Worm (Caenorhabditis elegans) whole organism, L3 larva: ENCODE data around the gene nhr-110.

Experiments used
- ZK546.5 ChIP-seq: sonication (generic microtip); optimal IDR thresholded peaks from 2 replicates; lab custom pipeline; 2017; ENCODE audit warnings: missing biosample characterization, missing genetic modification characterization
- ama-1 ChIP-seq: fragments of 150-350 bp; optimal IDR thresholded peaks from 2 replicates; lab custom pipeline; 2018
- ceh-16 ChIP-seq: sonication (generic microtip); optimal IDR thresholded peaks from 2 replicates; lab custom pipeline; 2017; ENCODE audit warnings: missing biosample characterization, missing genetic modification characterization
- daf-12 ChIP-seq: fragments of 150-350 bp; optimal IDR thresholded peaks from 2 replicates; lab custom pipeline; 2014; ENCODE audit warnings: missing biosample characterization, missing genetic modification reagents, missing genetic modification characterization
- elt-2 ChIP-seq: sonication (generic microtip); optimal IDR thresholded peaks from 2 replicates; lab custom pipeline; 2016; ENCODE audit warnings: missing genetic modification reagents, mild to moderate bottlenecking, missing genetic modification characterization, missing compliant biosample characterization
- elt-3 ChIP-seq, 3 experiments: fragments of 150-350 bp in 1 of 3; sonication (generic microtip) in 2 of 3; optimal IDR thresholded peaks; 2 replicates in 2 of 3; 4 replicates in 1 of 3; lab custom pipeline; 2014 to 2017; ENCODE audit warnings: missing biosample characterization in 3 of 3, missing genetic modification characterization in 3 of 3
- eor-1 ChIP-seq, 2 experiments: fragments of 150-350 bp; optimal IDR thresholded peaks; 2 replicates each; lab custom pipeline; 2014 to 2018; ENCODE audit warnings: missing biosample characterization in 2 of 2, missing genetic modification characterization in 2 of 2
- fkh-10 ChIP-seq: sonication (generic microtip); optimal IDR thresholded peaks from 2 replicates; lab custom pipeline; 2017; ENCODE audit warnings: missing biosample characterization, missing genetic modification reagents, missing genetic modification characterization
- fkh-2 ChIP-seq: fragments of 150-350 bp; optimal IDR thresholded peaks from 2 replicates; lab custom pipeline; 2014; ENCODE audit warnings: missing biosample characterization, missing genetic modification reagents, missing genetic modification characterization
- jun-1 ChIP-seq: fragments of 150-350 bp; optimal IDR thresholded peaks from 2 replicates; lab custom pipeline; 2014; ENCODE audit warnings: missing biosample characterization, missing genetic modification reagents, missing genetic modification characterization
- lin-15B ChIP-seq: fragments of 150-350 bp; optimal IDR thresholded peaks from 2 replicates; lab custom pipeline; 2014; ENCODE audit warnings: missing biosample characterization, missing genetic modification characterization
- lin-39 ChIP-seq: fragments of 150-350 bp; optimal IDR thresholded peaks from 2 replicates; lab custom pipeline; 2018; ENCODE audit warnings: missing biosample characterization, missing genetic modification reagents, missing genetic modification characterization
- mdl-1 ChIP-seq: fragments of 150-350 bp; optimal IDR thresholded peaks from 2 replicates; lab custom pipeline; 2014; ENCODE audit warnings: missing biosample characterization, missing genetic modification characterization
- nhr-23 ChIP-seq: fragments of 150-350 bp; optimal IDR thresholded peaks from 2 replicates; lab custom pipeline; 2014; ENCODE audit warnings: missing biosample characterization, missing genetic modification reagents, missing genetic modification characterization
- nhr-237 ChIP-seq: fragments of 150-350 bp; optimal IDR thresholded peaks from 2 replicates; lab custom pipeline; 2014; ENCODE audit warnings: missing biosample characterization, missing genetic modification characterization
- nhr-28 ChIP-seq: fragments of 150-350 bp; optimal IDR thresholded peaks from 2 replicates; lab custom pipeline; 2014; ENCODE audit warnings: missing biosample characterization, missing genetic modification characterization
- nhr-43 ChIP-seq: sonication (generic microtip); optimal IDR thresholded peaks from 2 replicates; lab custom pipeline; 2016; ENCODE audit warnings: mild to moderate bottlenecking, missing genetic modification characterization, missing compliant biosample characterization; ENCODE audit not compliant: poor library complexity, severe bottlenecking
- nhr-76 ChIP-seq: fragments of 150-350 bp; sonication (generic microtip); optimal IDR thresholded peaks from 5 replicates; lab custom pipeline; 2014; ENCODE audit warnings: missing biosample characterization, missing genetic modification characterization
- nhr-77 ChIP-seq: fragments of 150-350 bp; optimal IDR thresholded peaks from 2 replicates; lab custom pipeline; 2014; ENCODE audit warnings: missing biosample characterization, missing genetic modification characterization
- pqm-1 ChIP-seq: fragments of 150-350 bp; optimal IDR thresholded peaks from 2 replicates; lab custom pipeline; 2017; ENCODE audit warnings: missing biosample characterization, missing genetic modification characterization, inconsistent platforms
- snpc-4 ChIP-seq: fragments of 150-350 bp; optimal IDR thresholded peaks from 2 replicates; lab custom pipeline; 2014; ENCODE audit warnings: missing biosample characterization, missing genetic modification characterization
- tbx-2 ChIP-seq: sonication (generic microtip); optimal IDR thresholded peaks from 2 replicates; lab custom pipeline; 2016; ENCODE audit warnings: mild to moderate bottlenecking, missing genetic modification characterization, missing compliant biosample characterization
- unc-62 ChIP-seq: fragments of 150-350 bp; sonication (generic microtip); optimal IDR thresholded peaks from 4 replicates; lab custom pipeline; 2014; ENCODE audit warnings: missing biosample characterization, missing genetic modification reagents, missing genetic modification characterization
- ztf-11 ChIP-seq: fragments of 150-350 bp; optimal IDR thresholded peaks from 2 replicates; lab custom pipeline; 2014; ENCODE audit warnings: missing biosample characterization, missing genetic modification characterization
- ztf-4 ChIP-seq: fragments of 150-350 bp; optimal IDR thresholded peaks from 2 replicates; lab custom pipeline; 2014; ENCODE audit warnings: missing biosample characterization, missing genetic modification characterization

nhr-110 gene

DNA sequence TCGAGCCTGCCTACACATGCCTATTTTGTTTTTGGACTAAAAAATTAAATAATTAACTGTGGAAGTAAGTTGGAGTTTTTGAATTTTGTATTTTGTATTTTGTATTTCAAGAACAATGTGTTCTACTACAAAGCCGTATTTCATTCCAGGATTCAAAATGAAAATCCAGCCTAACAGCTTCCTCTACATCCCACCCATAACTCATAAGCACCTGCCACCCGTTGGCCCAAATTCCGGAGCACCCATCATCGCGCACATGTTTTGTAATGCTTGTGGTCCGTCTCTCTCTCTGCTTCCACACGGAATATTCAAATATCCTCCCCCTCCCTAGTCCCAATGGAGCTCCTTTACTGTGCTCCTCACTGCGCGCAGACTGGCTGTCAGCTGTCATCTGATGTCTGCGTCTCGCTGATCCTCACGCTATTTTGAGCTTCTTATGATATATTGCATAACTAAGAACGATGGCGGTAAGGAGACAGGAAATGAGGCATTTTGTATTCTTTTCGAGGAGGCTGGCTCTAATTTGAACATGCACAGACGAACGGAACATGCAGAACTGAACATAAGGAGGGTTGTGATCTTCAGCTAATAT is 48.7 kb downstream of the nhr-110 start:
- TF ChIP-seq mdl-1 (tag; lab: Kevin White, UChicago) = no peak
- TF ChIP-seq nhr-77 (tag; lab: Kevin White, UChicago) = no peak
- no peak for TF ChIP-seq ztf-4 (tag; lab: Kevin White, UChicago)
- no peak for TF ChIP-seq ama-1 (lab: Kevin White, UChicago)
- TF ChIP-seq daf-12 (tag; lab: Kevin White, UChicago) = no peak
- TF ChIP-seq lin-15B (tag; lab: Kevin White, UChicago) = no peak
- TF ChIP-seq elt-2 = no peak

DNA sequence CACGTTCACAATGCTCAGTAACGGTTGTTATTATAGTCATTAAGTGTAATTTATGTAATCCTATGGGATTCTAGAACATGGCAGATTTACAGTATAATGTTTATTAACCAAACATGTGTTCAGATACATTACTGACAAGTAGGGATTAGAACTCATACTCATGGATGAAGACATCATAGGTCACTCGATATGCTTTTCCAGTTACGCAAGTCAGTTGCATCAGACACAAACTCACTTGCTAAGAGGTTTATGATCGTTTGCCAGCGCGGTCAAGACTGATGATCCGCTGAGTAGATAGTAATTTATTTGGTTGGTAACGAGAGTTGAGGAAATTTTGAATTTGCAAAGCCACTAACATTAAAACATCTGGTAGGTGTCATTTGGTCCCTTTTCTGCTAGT is 49.6 kb downstream of the nhr-110 start:
- no peak for TF ChIP-seq pqm-1 (tag; lab: Kevin White, UChicago)
- no peak for TF ChIP-seq fkh-10 (GFP tag; lab: Kevin White, UChicago)
- TF ChIP-seq ztf-11 = no peak
- no peak for TF ChIP-seq elt-3 (tag; optimal IDR thresholded peaks at IDR 0.05; lab: Kevin White, UChicago)
- no peak for TF ChIP-seq ztf-4 (tag; lab: Kevin White, UChicago)
- no peak for TF ChIP-seq jun-1
- no peak for TF ChIP-seq nhr-237 (tag; lab: Kevin White, UChicago)

DNA sequence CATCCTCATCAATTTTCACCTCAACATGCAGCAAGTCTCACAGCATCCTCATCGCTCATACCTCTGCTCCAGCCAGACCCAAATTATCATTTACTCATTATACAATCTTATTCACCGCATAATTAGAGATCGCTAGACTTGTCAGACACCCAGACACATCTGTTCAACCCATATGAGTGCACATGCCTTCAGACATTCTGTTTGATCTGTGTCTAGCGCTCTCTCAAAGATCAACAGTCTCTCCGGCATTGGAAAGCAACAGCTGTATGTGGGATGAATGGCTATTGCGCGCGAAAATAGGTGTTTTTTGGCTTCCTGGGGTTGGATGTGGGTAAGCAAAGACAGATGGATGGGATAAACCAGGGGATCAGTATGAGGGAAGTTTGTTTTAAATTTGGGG is 51.7 kb downstream of the nhr-110 start:
- TF ChIP-seq pqm-1 (tag; lab: Kevin White, UChicago) (no peak), unc-62 (GFP tag; lab: Kevin White, UChicago) (no peak), eor-1 (tag; optimal IDR thresholded peaks at IDR 0.05; lab: Kevin White, UChicago) (no peak), lin-15B (tag; lab: Kevin White, UChicago) (no peak), daf-12 (tag; lab: Kevin White, UChicago) (no peak), snpc-4 (tag; lab: Kevin White, UChicago) (no peak), fkh-2 (tag; lab: Kevin White, UChicago) (no peak), elt-2 (no peak), nhr-28 (tag; lab: Kevin White, UChicago) (no peak), ceh-16 (no peak), tbx-2 (tag; lab: Kevin White, UChicago) (no peak), nhr-43 (tag; lab: Kevin White, UChicago) (no peak), fkh-10 (GFP tag; lab: Kevin White, UChicago) (no peak), lin-39 (tag; lab: Kevin White, UChicago) (no peak), nhr-76 (tag; lab: Kevin White, UChicago) (no peak), nhr-23 (tag; lab: Kevin White, UChicago) (no peak), ZK546.5 (tag; lab: Kevin White, UChicago) (no peak)
